Worm (Caenorhabditis elegans): ENCODE measurements around the gene ttn-1.

ttn-1 gene

ce11 chrV:6121659-6122058 lies 80.8 kb downstream of the ttn-1 start:
- TF ChIP-seq aly-2 (tag; optimal IDR thresholded peaks at IDR 0.05) (no peak), skn-1 (tag; optimal IDR thresholded peaks at IDR 0.05) (no peak), egl-27 (tag; optimal IDR thresholded peaks at IDR 0.05) (no peak), ztf-1 (GFP tag; conservative IDR thresholded peaks at IDR 0.05) (no peak), unc-55 (GFP tag; optimal IDR thresholded peaks at IDR 0.05) (no peak), unc-39 (tag; optimal IDR thresholded peaks at IDR 0.05) (no peak), nhr-23 (tag; optimal IDR thresholded peaks at IDR 0.05) (no peak), mab-5 (tag; optimal IDR thresholded peaks at IDR 0.05) (no peak)

- TF ChIP-seq sma-9 (GFP tag; optimal IDR thresholded peaks at IDR 0.05): no peak
- TF ChIP-seq sma-9 (tag; optimal IDR thresholded peaks at IDR 0.05): no peak
- TF ChIP-seq nhr-25 (tag; optimal IDR thresholded peaks at IDR 0.05): no peak
- no peak for TF ChIP-seq ceh-16 (tag; optimal IDR thresholded peaks at IDR 0.05)
- no peak for TF ChIP-seq lin-39 (tag; optimal IDR thresholded peaks at IDR 0.05)
- no peak for TF ChIP-seq ztf-1 (GFP tag; conservative IDR thresholded peaks at IDR 0.05)
- no peak for TF ChIP-seq nhr-10 (tag; optimal IDR thresholded peaks at IDR 0.05)
- TF ChIP-seq blmp-1 (tag; optimal IDR thresholded peaks at IDR 0.05; ENCODE audit: insufficient read depth): no peak
- TF ChIP-seq elt-1 (tag; optimal IDR thresholded peaks at IDR 0.05): no peak
- no peak for TF ChIP-seq ZK546.5 (tag; optimal IDR thresholded peaks at IDR 0.05)
- no peak for TF ChIP-seq unc-62 (GFP tag; optimal IDR thresholded peaks at IDR 0.05)
- TF ChIP-seq unc-55 (GFP tag; optimal IDR thresholded peaks at IDR 0.05): no peak
- no peak for TF ChIP-seq mbf-1 (tag; optimal IDR thresholded peaks at IDR 0.05)
- no peak for TF ChIP-seq Y55F3AM.14 (GFP tag; optimal IDR thresholded peaks at IDR 0.05)
- TF ChIP-seq nhr-12 (tag; optimal IDR thresholded peaks at IDR 0.05): no peak
Observed at ce11 chrV:6120156-6120879, 82.1 kb downstream of the ttn-1 start, which contains the start of gene ceh-49. Gene ceh-49, minus strand, starts transcription at chrV:6120206.

- TF ChIP-seq unc-55 (GFP tag; optimal IDR thresholded peaks at IDR 0.05): no peak
- TF ChIP-seq peb-1 (tag; optimal IDR thresholded peaks at IDR 0.05): no peak
- TF ChIP-seq egl-27 (tag; optimal IDR thresholded peaks at IDR 0.05): no peak
- TF ChIP-seq mdl-1 (tag; optimal IDR thresholded peaks at IDR 0.05): no peak
- no peak for TF ChIP-seq crh-2 (tag; optimal IDR thresholded peaks at IDR 0.05)
- TF ChIP-seq R02D3.7 (tag; optimal IDR thresholded peaks at IDR 0.05): no peak
- no peak for TF ChIP-seq nhr-21 (tag; optimal IDR thresholded peaks at IDR 0.05)
- no peak for TF ChIP-seq nhr-77 (tag; optimal IDR thresholded peaks at IDR 0.05)
- no peak for TF ChIP-seq sma-3 (GFP tag; optimal IDR thresholded peaks at IDR 0.05)
- no peak for TF ChIP-seq Y55F3AM.14 (GFP tag; optimal IDR thresholded peaks at IDR 0.05)
- no peak for TF ChIP-seq unc-62 (GFP tag; optimal IDR thresholded peaks at IDR 0.05)
- no peak for TF ChIP-seq nhr-12 (tag; optimal IDR thresholded peaks at IDR 0.05)
Observed at ce11 chrV:6117013-6117412, 85.4 kb downstream of the ttn-1 start.

ce11 chrV:6112823-6113222 lies 89.6 kb downstream of the ttn-1 start, which contains the start of gene F17A9.5:
Gene F17A9.5, minus strand, starts transcription at chrV:6112997.
- peak; percentile 24 for TF ChIP-seq sma-9 (GFP tag; optimal IDR thresholded peaks at IDR 0.05)
- no peak for TF ChIP-seq sma-9 (tag; optimal IDR thresholded peaks at IDR 0.05)
- TF ChIP-seq ceh-16 (tag; optimal IDR thresholded peaks at IDR 0.05): no peak

ce11 chrV:6110533-6110932 lies 91.9 kb downstream of the ttn-1 start, which contains the start of gene F17A9.4:
Gene F17A9.4, minus strand, starts transcription at chrV:6110629.
- TF ChIP-seq C34F6.9 (tag; optimal IDR thresholded peaks at IDR 0.05): no peak
- TF ChIP-seq unc-39 (tag; optimal IDR thresholded peaks at IDR 0.05): no peak
- TF ChIP-seq ztf-4 (tag; optimal IDR thresholded peaks at IDR 0.05): no peak
- TF ChIP-seq lin-39 (tag; optimal IDR thresholded peaks at IDR 0.05): no peak
- TF ChIP-seq lsy-2 (tag; optimal IDR thresholded peaks at IDR 0.05): no peak
- no peak for TF ChIP-seq peb-1 (tag; optimal IDR thresholded peaks at IDR 0.05)
- peak; percentile 36 for TF ChIP-seq nhr-129 (tag; optimal IDR thresholded peaks at IDR 0.05)
- peak; percentile 12 for TF ChIP-seq lin-11 (tag; optimal IDR thresholded peaks at IDR 0.05)
- TF ChIP-seq nhr-77 (tag; optimal IDR thresholded peaks at IDR 0.05): no peak
- no peak for TF ChIP-seq nhr-6 (tag; optimal IDR thresholded peaks at IDR 0.05)
- TF ChIP-seq skn-1 (tag; optimal IDR thresholded peaks at IDR 0.05): peak; percentile 90
- TF ChIP-seq F13H6.1 (tag; optimal IDR thresholded peaks at IDR 0.05): peak; percentile 45
- TF ChIP-seq aly-2 (tag; optimal IDR thresholded peaks at IDR 0.05): no peak
- no peak for TF ChIP-seq elt-1 (tag; optimal IDR thresholded peaks at IDR 0.05)
- TF ChIP-seq Y55F3AM.14 (GFP tag; optimal IDR thresholded peaks at IDR 0.05): no peak
- peak; percentile 6 for TF ChIP-seq sma-3 (GFP tag; optimal IDR thresholded peaks at IDR 0.05)
- no peak for TF ChIP-seq ama-1 (optimal IDR thresholded peaks at IDR 0.05)
- peak; percentile 45 for TF ChIP-seq fos-1 (tag; optimal IDR thresholded peaks at IDR 0.05)
- TF ChIP-seq ztf-11 (tag; optimal IDR thresholded peaks at IDR 0.05): no peak
- no peak for TF ChIP-seq gmeb-1 (tag; optimal IDR thresholded peaks at IDR 0.05)
- TF ChIP-seq unc-55 (GFP tag; optimal IDR thresholded peaks at IDR 0.05): no peak
- peak; percentile 57 for TF ChIP-seq sma-9 (GFP tag; optimal IDR thresholded peaks at IDR 0.05)
- no peak for TF ChIP-seq sma-9 (tag; optimal IDR thresholded peaks at IDR 0.05)
- TF ChIP-seq nhr-21 (tag; optimal IDR thresholded peaks at IDR 0.05): no peak
- TF ChIP-seq egl-27 (tag; optimal IDR thresholded peaks at IDR 0.05): no peak

Data from whole organism, L2 larva.